Fruit fly (Drosophila melanogaster) whole organism, embryonic: ENCODE data around the gene Tsp29Fa.

Experiments used
- Atf6 ChIP-seq: fragments of 200-800 bp; sonication (Bioruptor generic); IDR thresholded peaks from 2 replicates; pipeline ENCODE4 v1.3.6; 2022; ENCODE audit warnings: missing biosample characterization, missing genetic modification characterization
- B-H1 ChIP-seq: fragments of 200-800 bp; sonication (Bioruptor generic); IDR thresholded peaks from 3 replicates; pipeline ENCODE4 v1.3.6; 2022; ENCODE audit warnings: missing biosample characterization, missing genetic modification characterization
- CG10366 ChIP-seq: fragments of 200-800 bp; sonication (Bioruptor generic); IDR thresholded peaks from 2 replicates; pipeline ENCODE4 v1.3.6; 2022; ENCODE audit warnings: missing biosample characterization, missing genetic modification characterization
- CG11247 ChIP-seq: fragments of 200-800 bp; sonication (Bioruptor generic); IDR thresholded peaks from 2 replicates; pipeline ENCODE4 v1.3.6; 2022; ENCODE audit warnings: missing biosample characterization, missing genetic modification characterization
- CG11456 ChIP-seq: fragments of 200-800 bp; sonication (Bioruptor generic); IDR thresholded peaks from 3 replicates; pipeline ENCODE4 v1.3.6; 2022; ENCODE audit warnings: missing biosample characterization, missing genetic modification characterization
- CG12391 ChIP-seq: fragments of 200-800 bp; sonication (Bioruptor generic); optimal IDR thresholded peaks from 3 replicates; lab custom pipeline; 2018; ENCODE audit warnings: missing biosample characterization, mild to moderate bottlenecking, missing genetic modification characterization, moderate library complexity
- CG14050 ChIP-seq: fragments of 200-800 bp; sonication (Bioruptor generic); IDR thresholded peaks from 3 replicates; pipeline ENCODE4 v1.3.6; 2022; ENCODE audit warnings: missing biosample characterization, missing genetic modification characterization
- CG15601 ChIP-seq: fragments of 200-800 bp; sonication (Bioruptor generic); optimal IDR thresholded peaks from 3 replicates; lab custom pipeline; 2019; ENCODE audit warnings: missing biosample characterization, mild to moderate bottlenecking, missing genetic modification characterization, moderate library complexity
- CG17612 ChIP-seq: fragments of 200-800 bp; sonication (Bioruptor generic); IDR thresholded peaks from 2 replicates; pipeline ENCODE4 v1.3.6; 2022; ENCODE audit warnings: missing biosample characterization, missing genetic modification characterization
- CG18262 ChIP-seq: fragments of 200-800 bp; optimal IDR thresholded peaks from 3 replicates; lab custom pipeline; 2019; ENCODE audit warnings: missing biosample characterization, mild to moderate bottlenecking, missing genetic modification characterization, moderate library complexity
- CG18619 ChIP-seq: fragments of 200-800 bp; sonication (Bioruptor generic); optimal IDR thresholded peaks from 3 replicates; lab custom pipeline; 2017; ENCODE audit warnings: missing biosample characterization, mild to moderate bottlenecking, missing genetic modification characterization
- CG2199 ChIP-seq: fragments of 200-800 bp; sonication (Bioruptor generic); IDR thresholded peaks from 3 replicates; pipeline ENCODE4 v1.3.6; 2022; ENCODE audit warnings: missing biosample characterization, missing genetic modification characterization
- CG33557 ChIP-seq: fragments of 200-800 bp; sonication (Bioruptor generic); optimal IDR thresholded peaks from 2 replicates; lab custom pipeline; 2019; ENCODE audit warnings: missing biosample characterization, mild to moderate bottlenecking, missing genetic modification characterization, moderate library complexity
- CG4328 ChIP-seq: fragments of 200-800 bp; sonication (Bioruptor generic); optimal IDR thresholded peaks from 3 replicates; lab custom pipeline; 2017; ENCODE audit warnings: missing biosample characterization, missing genetic modification reagents, missing genetic modification characterization
- CG6272 ChIP-seq: fragments of 200-800 bp; sonication (Bioruptor generic); IDR thresholded peaks from 2 replicates; pipeline ENCODE4 v1.3.6; 2022; ENCODE audit warnings: missing biosample characterization, missing genetic modification characterization
- CG6765 ChIP-seq: fragments of 200-800 bp; sonication (Bioruptor generic); optimal IDR thresholded peaks from 3 replicates; lab custom pipeline; 2017; ENCODE audit warnings: missing biosample characterization, mild to moderate bottlenecking, missing genetic modification characterization
- CG8290 ChIP-seq, 3 experiments: fragments of 200-800 bp; sonication (Bioruptor generic); optimal IDR thresholded peaks; 2 replicates each; lab custom pipeline; 2016 to 2019; ENCODE audit warnings: missing biosample characterization in 3 of 3, missing genetic modification characterization in 3 of 3, mild to moderate bottlenecking in 2 of 3, moderate library complexity in 1 of 3
- CG9609 ChIP-seq: fragments of 200-800 bp; sonication (Bioruptor generic); optimal IDR thresholded peaks from 3 replicates; lab custom pipeline; 2016; ENCODE audit warnings: missing biosample characterization, missing genetic modification characterization
- Dip2 ChIP-seq: fragments of 200-800 bp; sonication (Bioruptor generic); IDR thresholded peaks from 2 replicates; pipeline ENCODE4 v1.3.6; 2022; ENCODE audit warnings: missing biosample characterization, missing genetic modification characterization
- Ets65A ChIP-seq: fragments of 200-800 bp; sonication (Bioruptor generic); peaks from one replicate; lab custom pipeline; 2016; ENCODE audit warnings: missing biosample characterization, missing genetic modification characterization
- HmgD ChIP-seq: fragments of 200-800 bp; sonication (Bioruptor generic); optimal IDR thresholded peaks from 3 replicates; lab custom pipeline; 2016; ENCODE audit warnings: missing biosample characterization, missing genetic modification characterization
- Hr78 ChIP-seq, 2 experiments: fragments of 200-800 bp in 1 of 2; fragments of >200 bp in 1 of 2; sonication (Bioruptor generic) in 1 of 2; optimal IDR thresholded peaks; 2 replicates each; lab custom pipeline; 2017 to 2019; ENCODE audit warnings: missing biosample characterization in 2 of 2, missing genetic modification characterization in 2 of 2, mild to moderate bottlenecking in 1 of 2, moderate library complexity in 1 of 2
- Jarid2 ChIP-seq: fragments of 200-800 bp; sonication (Bioruptor generic); optimal IDR thresholded peaks from 3 replicates; lab custom pipeline; 2017; ENCODE audit warnings: mild to moderate bottlenecking, missing biosample characterization, missing genetic modification reagents, missing genetic modification characterization
- Med ChIP-seq: fragments of 200-800 bp; sonication (Bioruptor generic); peaks from one replicate; lab custom pipeline; 2016; ENCODE audit warnings: missing biosample characterization, missing genetic modification characterization, mild to moderate bottlenecking, inconsistent platforms, moderate library complexity
- Xbp1 ChIP-seq: fragments of 200-800 bp; sonication (Bioruptor generic); optimal IDR thresholded peaks from 3 replicates; lab custom pipeline; 2016; ENCODE audit warnings: missing biosample characterization, mild to moderate bottlenecking, missing genetic modification characterization
- abd-A ChIP-seq: fragments of 200-800 bp; sonication (Bioruptor generic); optimal IDR thresholded peaks from 3 replicates; lab custom pipeline; 2019; ENCODE audit warnings: missing biosample characterization, mild to moderate bottlenecking, missing genetic modification characterization, moderate library complexity
- az2 ChIP-seq: fragments of 200-800 bp; sonication (Bioruptor generic); optimal IDR thresholded peaks from 3 replicates; lab custom pipeline; 2016; ENCODE audit warnings: missing biosample characterization, missing genetic modification characterization
- br ChIP-seq: fragments of >200 bp; optimal IDR thresholded peaks from 2 replicates; lab custom pipeline; 2017
- dimm ChIP-seq: fragments of 200-800 bp; sonication (Bioruptor generic); IDR thresholded peaks from 2 replicates; pipeline ENCODE4 v1.3.6; 2022; ENCODE audit warnings: missing biosample characterization, missing genetic modification characterization
- dysf ChIP-seq: fragments of 200-800 bp; sonication (Bioruptor generic); IDR thresholded peaks from 3 replicates; pipeline ENCODE4 v1.3.6; 2022; ENCODE audit warnings: missing biosample characterization, missing genetic modification characterization
- ewg ChIP-seq: fragments of 200-800 bp; sonication (Bioruptor generic); optimal IDR thresholded peaks from 3 replicates; lab custom pipeline; 2017; ENCODE audit warnings: mild to moderate bottlenecking, missing biosample characterization, missing genetic modification reagents, missing genetic modification characterization
- h ChIP-seq: fragments of >200 bp; optimal IDR thresholded peaks from 2 replicates; lab custom pipeline; 2017
- hb ChIP-seq: fragments of 200-800 bp; sonication (Bioruptor generic); IDR thresholded peaks from 3 replicates; pipeline ENCODE4 v1.3.6; 2022; ENCODE audit warnings: missing biosample characterization, missing genetic modification characterization; ENCODE audit not compliant: partially characterized antibody
- luna ChIP-seq: fragments of 200-800 bp; sonication (Bioruptor generic); optimal IDR thresholded peaks from 2 replicates; lab custom pipeline; 2016; ENCODE audit warnings: missing biosample characterization, missing genetic modification characterization
- pb ChIP-seq: fragments of 200-800 bp; sonication (Bioruptor generic); optimal IDR thresholded peaks from 3 replicates; lab custom pipeline; 2016; ENCODE audit warnings: missing biosample characterization, missing genetic modification characterization
- pzg ChIP-seq: fragments of 200-800 bp; sonication (Bioruptor generic); optimal IDR thresholded peaks from 3 replicates; lab custom pipeline; 2018; ENCODE audit warnings: missing biosample characterization, mild to moderate bottlenecking, missing genetic modification characterization, moderate library complexity
- rib ChIP-seq: fragments of 200-800 bp; sonication (Bioruptor generic); IDR thresholded peaks from 2 replicates; pipeline ENCODE4 v1.3.6; 2022; ENCODE audit warnings: missing biosample characterization, missing genetic modification characterization
- sug ChIP-seq: fragments of 200-800 bp; optimal IDR thresholded peaks from 2 replicates; lab custom pipeline; 2019; ENCODE audit warnings: missing biosample characterization, mild to moderate bottlenecking, missing genetic modification characterization, moderate library complexity
- tna ChIP-seq: fragments of 200-800 bp; sonication (Bioruptor generic); IDR thresholded peaks from 2 replicates; pipeline ENCODE4 v1.3.6; 2022; ENCODE audit warnings: missing biosample characterization, missing genetic modification characterization; ENCODE audit not compliant: partially characterized antibody
- zf30C ChIP-seq: fragments of 200-800 bp; sonication (Bioruptor generic); optimal IDR thresholded peaks from 3 replicates; lab custom pipeline; 2018; ENCODE audit warnings: missing biosample characterization, mild to moderate bottlenecking, missing genetic modification characterization

Gene Tsp29Fa

DNA sequence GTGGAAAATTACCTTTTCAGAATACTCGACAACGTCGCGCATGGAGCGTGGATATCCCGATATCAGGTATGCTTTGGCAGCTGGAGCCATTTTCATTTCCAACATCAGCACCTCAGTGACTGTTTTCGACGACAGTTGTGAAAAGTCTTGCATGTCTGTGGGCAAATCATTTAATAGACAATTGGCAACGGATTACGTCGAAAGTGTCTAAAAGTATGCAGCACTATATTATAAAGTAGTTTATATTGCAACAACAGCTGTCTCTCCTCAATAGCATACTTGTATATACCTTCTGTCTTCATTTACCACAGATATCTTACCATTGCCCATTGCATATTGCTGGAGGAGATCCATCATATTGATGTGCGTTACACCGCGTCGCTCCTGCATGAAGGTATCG is 39.1 kb downstream of the Tsp29Fa start:
- peak; percentile 100 for TF ChIP-seq CG17612 (GFP tag; lab: Robert Waterston, UW)
- TF ChIP-seq CG8290 (GFP tag; optimal IDR thresholded peaks at IDR 0.05; lab: Kevin White, UChicago) = peak; percentile 70
- peak in 1 of 2 experiments; percentile 38 for TF ChIP-seq CG8290 (tag; optimal IDR thresholded peaks at IDR 0.05; lab: Kevin White, UChicago)
- no peak for TF ChIP-seq Atf6 (GFP tag; lab: Robert Waterston, UW)

DNA sequence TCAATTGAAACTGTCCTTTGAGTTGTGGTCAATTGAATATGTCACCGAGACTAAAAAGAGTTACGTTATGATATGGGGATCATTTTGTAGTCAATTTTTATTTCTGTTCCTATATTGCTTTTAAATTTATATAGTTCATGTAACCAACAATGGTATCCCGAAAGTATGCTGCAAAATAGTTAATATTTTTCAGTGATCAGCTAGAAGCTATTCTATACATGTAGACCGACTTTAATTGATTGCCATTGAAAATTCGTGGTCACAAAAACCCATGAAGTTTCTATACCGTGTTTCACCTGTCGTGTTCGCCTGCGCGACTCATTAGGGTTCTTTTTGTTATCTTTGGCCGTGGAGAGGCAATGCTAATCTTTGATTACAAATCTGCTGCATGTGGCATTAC is 40.7 kb downstream of the Tsp29Fa start:
- TF ChIP-seq CG14050 (GFP tag; lab: Robert Waterston, UW) (no peak), luna (no peak), Xbp1 (GFP tag; lab: Kevin White, UChicago) (no peak), zf30C (GFP tag; lab: Kevin White, UChicago) (no peak), B-H1 (GFP tag; lab: Robert Waterston, UW) (no peak), Dip2 (GFP tag; lab: Robert Waterston, UW) (no peak), abd-A (no peak), CG18619 (no peak), CG15601 (tag; lab: Kevin White, UChicago) (peak; percentile 5), CG2199 (peak; percentile 93), sug (tag; lab: Kevin White, UChicago) (peak; percentile 2)
- TF ChIP-seq, all 482 proteins: peak for 3

DNA sequence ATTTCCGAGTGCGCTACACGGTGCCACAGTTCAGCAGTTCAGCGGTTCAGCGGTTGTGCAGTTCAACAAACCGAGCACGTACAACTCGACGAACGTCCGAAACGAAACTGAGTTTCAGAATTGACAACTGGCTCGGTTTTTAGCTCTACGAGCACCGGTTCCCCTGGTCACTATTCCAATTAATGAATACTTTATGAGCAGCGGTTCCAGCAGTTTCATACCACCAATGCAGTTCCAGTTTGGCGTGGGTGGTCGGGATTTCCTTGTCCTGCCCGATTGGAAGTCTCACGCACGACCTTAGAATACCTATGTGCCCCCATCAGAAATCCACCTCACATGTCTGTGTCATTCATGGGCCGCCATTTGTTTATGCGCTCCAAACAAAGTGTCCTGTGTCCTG is 41.6 kb downstream of the Tsp29Fa start, which contains the start of gene CG9541:
CG9541 (minus strand) TSS at position 101 of the 400 bp plus-strand sequence.
- TF ChIP-seq CG10366 (no peak), hb (GFP tag; lab: Robert Waterston, UW) (no peak), pb (GFP tag; lab: Kevin White, UChicago) (no peak), CG4328 (GFP tag; lab: Kevin White, UChicago) (no peak), CG6765 (GFP tag; lab: Kevin White, UChicago) (no peak), h (lab: Kevin White, UChicago) (no peak), Hr78 (GFP tag; optimal IDR thresholded peaks at IDR 0.05; lab: Kevin White, UChicago) (peak in 1 of 2 experiments; percentile 8), az2 (GFP tag; lab: Kevin White, UChicago) (no peak), dimm (no peak), CG33557 (no peak), ewg (no peak), pzg (GFP tag; lab: Kevin White, UChicago) (no peak), CG12391 (tag; lab: Kevin White, UChicago) (no peak), CG9609 (GFP tag; lab: Kevin White, UChicago) (no peak), Ets65A (peak; percentile 76), CG11247 (GFP tag; lab: Robert Waterston, UW) (no peak), br (lab: Kevin White, UChicago) (no peak), tna (GFP tag; lab: Robert Waterston, UW) (0 out of 2 replicates have a peak, but pooled peaks have one; percentile 19), HmgD (GFP tag; lab: Kevin White, UChicago) (no peak), Med (peak; percentile 7), CG11456 (GFP tag; lab: Robert Waterston, UW) (no peak), CG18262 (tag; lab: Kevin White, UChicago) (no peak), CG6272 (GFP tag; lab: Robert Waterston, UW) (no peak), dysf (GFP tag; lab: Robert Waterston, UW) (peak; percentile 5; the same call in 1 of the 3 replicates), rib (no peak), Jarid2 (GFP tag; lab: Kevin White, UChicago) (no peak)
